Fruit fly (Drosophila melanogaster) whole organism, pupa: ENCODE results near the gene Blimp-1.

Experiments used
- CG10348 ChIP-seq: fragments of 200-800 bp; sonication (Bioruptor generic); IDR thresholded peaks from 2 replicates; pipeline ENCODE4 v1.3.6; 2022; ENCODE audit warnings: missing biosample characterization, missing genetic modification characterization
- CG12605 ChIP-seq: fragments of 200-800 bp; sonication (Bioruptor generic); IDR thresholded peaks from 2 replicates; pipeline ENCODE4 v1.3.6; 2022; ENCODE audit warnings: missing biosample characterization, missing genetic modification characterization
- CG13204 ChIP-seq: fragments of 200-800 bp; sonication (Bioruptor generic); optimal IDR thresholded peaks from 2 replicates; lab custom pipeline; 2018; ENCODE audit warnings: missing biosample characterization, mild to moderate bottlenecking, missing genetic modification characterization, moderate library complexity
- CG14655 ChIP-seq: fragments of 200-800 bp; sonication (Bioruptor generic); optimal IDR thresholded peaks from 3 replicates; lab custom pipeline; 2017; ENCODE audit warnings: mild to moderate bottlenecking, missing biosample characterization, missing genetic modification reagents, missing genetic modification characterization
- CG15710 ChIP-seq: fragments of 200-800 bp; sonication (Bioruptor generic); optimal IDR thresholded peaks from 2 replicates; lab custom pipeline; 2018; ENCODE audit warnings: missing biosample characterization, mild to moderate bottlenecking, missing genetic modification characterization, moderate library complexity
- CG17806 ChIP-seq: fragments of 200-800 bp; sonication (Bioruptor generic); optimal IDR thresholded peaks from 2 replicates; lab custom pipeline; 2018; ENCODE audit warnings: missing biosample characterization, mild to moderate bottlenecking, missing genetic modification characterization, moderate library complexity
- CG32121 ChIP-seq: fragments of 200-800 bp; sonication (Bioruptor generic); IDR thresholded peaks from 2 replicates; pipeline ENCODE4 v1.3.6; 2022; ENCODE audit warnings: missing biosample characterization, missing genetic modification characterization
- CG34367 ChIP-seq: fragments of 200-800 bp; sonication (Bioruptor generic); optimal IDR thresholded peaks from 2 replicates; lab custom pipeline; 2018; ENCODE audit warnings: missing biosample characterization, mild to moderate bottlenecking, missing genetic modification characterization
- CG4496 ChIP-seq: fragments of 200-800 bp; sonication (Bioruptor generic); IDR thresholded peaks from 3 replicates; pipeline ENCODE4 v1.3.6; 2022; ENCODE audit warnings: missing biosample characterization, missing genetic modification characterization
- CG8159 ChIP-seq: fragments of 200-800 bp; sonication (Bioruptor generic); optimal IDR thresholded peaks from 3 replicates; lab custom pipeline; 2018; ENCODE audit warnings: missing biosample characterization, mild to moderate bottlenecking, missing genetic modification characterization, moderate library complexity
- CG8301 ChIP-seq: fragments of 200-800 bp; sonication (Bioruptor generic); optimal IDR thresholded peaks from 2 replicates; lab custom pipeline; 2018; ENCODE audit warnings: missing biosample characterization, mild to moderate bottlenecking, missing genetic modification characterization
- CG9948 ChIP-seq: fragments of 200-800 bp; sonication (Bioruptor generic); optimal IDR thresholded peaks from 2 replicates; lab custom pipeline; 2018; ENCODE audit warnings: missing biosample characterization, mild to moderate bottlenecking, missing genetic modification characterization, moderate library complexity
- D1 ChIP-seq: fragments of 200-800 bp; sonication (Bioruptor generic); optimal IDR thresholded peaks from 2 replicates; lab custom pipeline; 2018; ENCODE audit warnings: missing biosample characterization, mild to moderate bottlenecking, missing genetic modification characterization, moderate library complexity
- EcR ChIP-seq: fragments of 200-800 bp; sonication (Bioruptor generic); optimal IDR thresholded peaks from 3 replicates; lab custom pipeline; 2019; ENCODE audit warnings: missing biosample characterization, missing genetic modification characterization, mild to moderate bottlenecking, moderate library complexity, missing genetic modification reagents
- Ets98B ChIP-seq: fragments of 200-800 bp; sonication (Bioruptor generic); IDR thresholded peaks from 2 replicates; pipeline ENCODE4 v1.3.6; 2022; ENCODE audit warnings: missing biosample characterization, missing genetic modification characterization
- Pif1A ChIP-seq: fragments of 200-800 bp; sonication (Bioruptor generic); optimal IDR thresholded peaks from 3 replicates; lab custom pipeline; 2016; ENCODE audit warnings: missing biosample characterization, missing genetic modification characterization
- Pif1B ChIP-seq: fragments of 200-800 bp; sonication (Bioruptor generic); optimal IDR thresholded peaks from 3 replicates; lab custom pipeline; 2016; ENCODE audit warnings: missing biosample characterization, missing genetic modification characterization
- Snoo ChIP-seq: fragments of 200-800 bp; sonication (Bioruptor generic); optimal IDR thresholded peaks from 3 replicates; lab custom pipeline; 2017; ENCODE audit warnings: missing biosample characterization, mild to moderate bottlenecking, missing genetic modification characterization, inconsistent platforms
- fd96Ca ChIP-seq: fragments of 200-800 bp; sonication (Bioruptor generic); IDR thresholded peaks from 3 replicates; pipeline ENCODE4 v1.3.6; 2022; ENCODE audit warnings: missing biosample characterization, missing genetic modification characterization
- gl ChIP-seq: fragments of 200-800 bp; sonication (Bioruptor generic); optimal IDR thresholded peaks from 2 replicates; lab custom pipeline; 2018; ENCODE audit warnings: missing biosample characterization, mild to moderate bottlenecking, missing genetic modification characterization
- rn ChIP-seq: fragments of 200-800 bp; sonication (Bioruptor generic); IDR thresholded peaks from 2 replicates; pipeline ENCODE4 v1.3.6; 2022; ENCODE audit warnings: missing biosample characterization, missing genetic modification characterization

Blimp-1 gene

dm6 chr3L:5621908-5622307, 8.9 kb upstream of the Blimp-1 start:
- TF ChIP-seq Snoo (tag; lab: Kevin White, UChicago) (peak; percentile 37), CG14655 (GFP tag; lab: Kevin White, UChicago) (no peak)
- TF ChIP-seq, all 21 proteins: peak for 1

dm6 chr3L:5623296-5623695, 7.5 kb upstream of the Blimp-1 start:
- TF ChIP-seq CG14655 (GFP tag; lab: Kevin White, UChicago) (no peak), CG8159 (tag; lab: Kevin White, UChicago) (no peak), Pif1B (GFP tag; lab: Kevin White, UChicago) (no peak), CG32121 (no peak), CG8301 (tag; lab: Kevin White, UChicago) (no peak), CG12605 (GFP tag; lab: Robert Waterston, UW) (no peak), Pif1A (GFP tag; lab: Kevin White, UChicago) (no peak), CG13204 (GFP tag; lab: Kevin White, UChicago) (no peak), CG4496 (GFP tag; lab: Robert Waterston, UW) (no peak), gl (no peak), Ets98B (GFP tag; lab: Robert Waterston, UW) (no peak), CG10348 (no peak), fd96Ca (GFP tag; lab: Robert Waterston, UW) (no peak), D1 (no peak), CG9948 (tag; lab: Kevin White, UChicago) (no peak), CG17806 (tag; lab: Kevin White, UChicago) (no peak), CG15710 (tag; lab: Kevin White, UChicago) (no peak), CG34367 (no peak), Snoo (tag; lab: Kevin White, UChicago) (no peak)
- TF ChIP-seq, all 21 proteins: peak for 0

dm6 chr3L:5625121-5625667, 5.6 kb upstream of the Blimp-1 start:
- TF ChIP-seq EcR (peak; percentile 2), CG4496 (GFP tag; lab: Robert Waterston, UW) (no peak), Snoo (tag; lab: Kevin White, UChicago) (no peak), CG13204 (GFP tag; lab: Kevin White, UChicago) (no peak), CG14655 (GFP tag; lab: Kevin White, UChicago) (no peak), CG12605 (GFP tag; lab: Robert Waterston, UW) (no peak), CG8159 (tag; lab: Kevin White, UChicago) (no peak), fd96Ca (GFP tag; lab: Robert Waterston, UW) (no peak), D1 (no peak), CG15710 (tag; lab: Kevin White, UChicago) (no peak), CG32121 (no peak), Ets98B (GFP tag; lab: Robert Waterston, UW) (0 out of 2 replicates have a peak, but pooled peaks have one; percentile 7), rn (GFP tag; lab: Robert Waterston, UW) (no peak), CG8301 (tag; lab: Kevin White, UChicago) (no peak), gl (no peak), Pif1A (GFP tag; lab: Kevin White, UChicago) (no peak)

dm6 chr3L:5626465-5626864, 4.3 kb upstream of the Blimp-1 start:
- TF ChIP-seq CG14655 (GFP tag; lab: Kevin White, UChicago) (peak; percentile 94), Pif1B (GFP tag; lab: Kevin White, UChicago) (peak; percentile 26), Pif1A (GFP tag; lab: Kevin White, UChicago) (peak; percentile 57), rn (GFP tag; lab: Robert Waterston, UW) (no peak), CG12605 (GFP tag; lab: Robert Waterston, UW) (no peak), CG34367 (no peak), CG32121 (no peak), CG13204 (GFP tag; lab: Kevin White, UChicago) (no peak), EcR (no peak), Snoo (tag; lab: Kevin White, UChicago) (peak; percentile 17), CG15710 (tag; lab: Kevin White, UChicago) (no peak), fd96Ca (GFP tag; lab: Robert Waterston, UW) (peak; percentile 73; the same call in 2 of the 3 replicates), D1 (no peak), CG8301 (tag; lab: Kevin White, UChicago) (peak; percentile 96), Ets98B (GFP tag; lab: Robert Waterston, UW) (peak; percentile 80), CG4496 (GFP tag; lab: Robert Waterston, UW) (peak; percentile 75; the same call in 2 of the 3 replicates), gl (no peak)

- TF ChIP-seq EcR: peak; percentile 59
- no peak for TF ChIP-seq CG13204 (GFP tag; lab: Kevin White, UChicago)
- TF ChIP-seq CG12605 (GFP tag; lab: Robert Waterston, UW): no peak
- peak; percentile 13 for TF ChIP-seq Snoo (tag; lab: Kevin White, UChicago)
These were observed 3.0 kb upstream of the Blimp-1 start for dm6 chr3L:5627816-5628215.

- TF ChIP-seq CG8301 (tag; lab: Kevin White, UChicago): peak; percentile 48
- TF ChIP-seq gl: no peak
- TF ChIP-seq Pif1A (GFP tag; lab: Kevin White, UChicago): peak; percentile 11
- TF ChIP-seq Snoo (tag; lab: Kevin White, UChicago): peak; percentile 49
- no peak for TF ChIP-seq Ets98B (GFP tag; lab: Robert Waterston, UW)
- TF ChIP-seq CG9948 (tag; lab: Kevin White, UChicago): peak; percentile 42
- TF ChIP-seq CG4496 (GFP tag; lab: Robert Waterston, UW): peak; percentile 19; the same call in 1 of the 3 replicates
- no peak for TF ChIP-seq CG10348
- TF ChIP-seq fd96Ca (GFP tag; lab: Robert Waterston, UW): no peak
- no peak for TF ChIP-seq CG34367
- TF ChIP-seq Pif1B (GFP tag; lab: Kevin White, UChicago): peak; percentile 19
- TF ChIP-seq rn (GFP tag; lab: Robert Waterston, UW): no peak
- no peak for TF ChIP-seq CG12605 (GFP tag; lab: Robert Waterston, UW)
- TF ChIP-seq CG32121: no peak
- TF ChIP-seq CG15710 (tag; lab: Kevin White, UChicago): no peak
- no peak for TF ChIP-seq CG8159 (tag; lab: Kevin White, UChicago)
- TF ChIP-seq EcR: no peak
- no peak for TF ChIP-seq CG13204 (GFP tag; lab: Kevin White, UChicago)
- TF ChIP-seq D1: no peak
- TF ChIP-seq CG14655 (GFP tag; lab: Kevin White, UChicago): peak; percentile 82
These were observed 603 bp upstream of the Blimp-1 start for dm6 chr3L:5630176-5630583.
